Fruit fly (Drosophila melanogaster) whole organism, adult: ENCODE measurements around the gene bun.

Experiments
- CG11617 ChIP-seq: fragments of 200-800 bp; sonication (Bioruptor generic); optimal IDR thresholded peaks from 2 replicates; lab custom pipeline; 2017; ENCODE audit warnings: mild to moderate bottlenecking, missing biosample characterization, missing genetic modification reagents, missing genetic modification characterization
- CG12768 ChIP-seq: fragments of 200-800 bp; sonication (Bioruptor generic); optimal IDR thresholded peaks from 2 replicates; lab custom pipeline; 2017; ENCODE audit warnings: missing biosample characterization, missing genetic modification characterization, mild to moderate bottlenecking, moderate library complexity, missing genetic modification reagents
- CG14711 ChIP-seq: fragments of 200-800 bp; sonication (Bioruptor generic); optimal IDR thresholded peaks from 2 replicates; lab custom pipeline; 2018; ENCODE audit warnings: missing biosample characterization, mild to moderate bottlenecking, missing genetic modification characterization, moderate library complexity
- CG1620 ChIP-seq: fragments of 200-800 bp; sonication (Bioruptor generic); optimal IDR thresholded peaks from 2 replicates; lab custom pipeline; 2016; ENCODE audit warnings: missing biosample characterization, missing genetic modification characterization
- CG33017 ChIP-seq: fragments of 200-800 bp; sonication (Bioruptor generic); optimal IDR thresholded peaks from 2 replicates; lab custom pipeline; 2018; ENCODE audit warnings: missing biosample characterization, mild to moderate bottlenecking, missing genetic modification characterization, moderate library complexity
- CG5204 ChIP-seq: fragments of 200-800 bp; sonication (Bioruptor generic); optimal IDR thresholded peaks from 2 replicates; lab custom pipeline; 2016; ENCODE audit warnings: missing biosample characterization, missing genetic modification characterization
- CG7045 ChIP-seq: fragments of 200-800 bp; sonication (Bioruptor generic); optimal IDR thresholded peaks from 2 replicates; lab custom pipeline; 2017; ENCODE audit warnings: missing biosample characterization, mild to moderate bottlenecking, missing genetic modification characterization
- CG7101 ChIP-seq: fragments of 200-800 bp; sonication (Bioruptor generic); optimal IDR thresholded peaks from 2 replicates; lab custom pipeline; 2018; ENCODE audit warnings: missing biosample characterization, mild to moderate bottlenecking, missing genetic modification characterization, moderate library complexity
- Clk ChIP-seq: fragments of 200-800 bp; sonication (Bioruptor generic); optimal IDR thresholded peaks from 2 replicates; lab custom pipeline; 2017; ENCODE audit warnings: missing biosample characterization, missing genetic modification characterization
- Crg-1 ChIP-seq: fragments of 200-800 bp; sonication (Bioruptor generic); optimal IDR thresholded peaks from 2 replicates; lab custom pipeline; 2016; ENCODE audit warnings: missing biosample characterization, missing genetic modification characterization
- Hr96 ChIP-seq: fragments of 200-800 bp; sonication (Bioruptor generic); optimal IDR thresholded peaks from 2 replicates; lab custom pipeline; 2016; ENCODE audit warnings: missing biosample characterization, missing genetic modification characterization
- Mnt ChIP-seq: fragments of 200-800 bp; sonication (Bioruptor generic); optimal IDR thresholded peaks from 2 replicates; lab custom pipeline; 2016; ENCODE audit warnings: missing biosample characterization, mild to moderate bottlenecking, missing genetic modification characterization
- bab1 ChIP-seq: fragments of 200-800 bp; sonication (Bioruptor generic); optimal IDR thresholded peaks from 3 replicates; lab custom pipeline; 2019; ENCODE audit warnings: missing biosample characterization, mild to moderate bottlenecking, missing genetic modification characterization, moderate library complexity
- cic ChIP-seq: fragments of 200-800 bp; sonication (Bioruptor generic); optimal IDR thresholded peaks from 2 replicates; lab custom pipeline; 2017; ENCODE audit warnings: missing biosample characterization, mild to moderate bottlenecking, missing genetic modification characterization, moderate library complexity
- cnc ChIP-seq, 2 experiments: fragments of >200 bp; optimal IDR thresholded peaks; 2 replicates each; lab custom pipeline; 2017
- kay ChIP-seq: fragments of 200-800 bp; sonication (Bioruptor generic); peaks from one replicate; lab custom pipeline; 2016; ENCODE audit warnings: missing biosample characterization, missing genetic modification characterization, borderline replicate concordance
- ovo ChIP-seq: fragments of 200-800 bp; sonication (Bioruptor generic); optimal IDR thresholded peaks from 2 replicates; lab custom pipeline; 2016; ENCODE audit warnings: missing biosample characterization, missing genetic modification characterization
- pad ChIP-seq: fragments of 200-800 bp; sonication (Bioruptor generic); optimal IDR thresholded peaks from 3 replicates; lab custom pipeline; 2017; ENCODE audit warnings: missing biosample characterization, missing genetic modification characterization, mild to moderate bottlenecking, moderate library complexity, missing genetic modification reagents
- tj ChIP-seq: fragments of 200-800 bp; sonication (Bioruptor generic); optimal IDR thresholded peaks from 3 replicates; lab custom pipeline; 2017; ENCODE audit warnings: missing biosample characterization, mild to moderate bottlenecking, missing genetic modification characterization, moderate library complexity
- toe ChIP-seq: fragments of 200-800 bp; sonication (Bioruptor generic); optimal IDR thresholded peaks from 2 replicates; lab custom pipeline; 2016; ENCODE audit warnings: missing biosample characterization, missing genetic modification characterization

bun gene

DNA sequence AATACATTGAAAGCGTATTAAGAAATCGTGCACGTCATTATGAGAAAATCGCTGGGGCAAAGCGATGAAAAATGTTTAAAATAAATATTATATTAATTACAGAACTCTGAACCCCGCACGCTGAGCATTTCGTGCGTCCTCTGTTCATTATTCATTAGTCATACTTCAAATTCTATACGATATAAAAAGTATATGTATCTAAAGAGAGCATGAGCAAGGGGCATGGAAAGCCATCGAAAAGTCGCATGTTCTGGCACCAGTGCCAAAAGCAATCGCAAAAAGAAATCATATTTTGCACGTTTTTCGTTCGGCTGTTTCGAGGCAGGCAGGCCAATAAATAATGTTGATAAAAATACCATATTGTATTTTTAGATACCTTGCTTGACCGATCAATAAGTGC is 87.2 kb downstream of the bun start:
- TF ChIP-seq kay (GFP tag; lab: Kevin White, UChicago): peak; percentile 76
- no peak for TF ChIP-seq pad (GFP tag; lab: Kevin White, UChicago)

DNA sequence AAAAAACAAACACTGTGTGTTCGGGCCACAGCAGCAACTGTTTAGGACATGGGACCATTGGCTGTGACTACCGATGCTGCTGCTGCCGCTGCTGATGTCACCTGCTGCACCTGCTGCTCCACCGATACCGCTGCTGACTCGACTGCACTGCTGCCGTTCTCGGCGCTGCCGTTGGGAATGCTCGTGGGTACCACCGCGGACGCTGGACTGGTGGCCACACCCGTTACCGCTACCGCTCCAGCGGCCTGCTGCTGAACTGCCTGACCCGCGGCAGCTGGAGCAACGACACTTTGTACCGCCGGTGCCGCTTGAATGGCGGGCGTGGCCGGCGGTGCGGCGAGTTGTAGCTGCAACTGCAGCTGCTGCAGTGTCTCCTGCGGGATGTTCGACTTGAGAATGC is 88.7 kb downstream of the bun start:
- TF ChIP-seq Mnt (GFP tag; lab: Kevin White, UChicago): no peak
- no peak for TF ChIP-seq bab1 (GFP tag; lab: Kevin White, UChicago)
- no peak for TF ChIP-seq Hr96 (GFP tag; lab: Kevin White, UChicago)
- no peak for TF ChIP-seq cic
- TF ChIP-seq CG11617 (GFP tag; lab: Kevin White, UChicago): no peak
- no peak for TF ChIP-seq CG33017 (tag; lab: Kevin White, UChicago)
- TF ChIP-seq Clk (GFP tag; lab: Kevin White, UChicago): no peak
- no peak for TF ChIP-seq ovo (GFP tag; lab: Kevin White, UChicago)
- TF ChIP-seq CG1620 (GFP tag; lab: Kevin White, UChicago): no peak

DNA sequence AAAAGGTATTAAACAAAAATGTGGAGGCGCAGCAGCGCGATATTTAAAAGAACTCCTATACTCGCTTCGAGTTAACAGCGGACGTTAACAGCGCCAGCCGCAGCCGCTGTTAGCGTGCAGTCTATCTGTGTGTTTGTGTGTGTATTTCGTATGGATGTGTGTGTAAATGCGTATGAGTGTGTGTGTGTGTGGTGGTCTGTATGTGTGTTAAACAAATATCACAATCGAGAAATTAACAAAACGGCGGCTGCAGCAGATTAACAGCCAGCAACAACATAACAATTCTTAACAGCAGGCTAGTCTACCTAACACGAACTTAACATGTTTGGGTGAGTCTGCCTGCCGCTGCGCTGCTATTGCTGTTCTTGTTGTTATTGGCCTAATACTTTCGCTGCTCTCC is 89.2 kb downstream of the bun start:
- no peak for TF ChIP-seq Crg-1 (GFP tag; lab: Kevin White, UChicago)
- TF ChIP-seq CG11617 (GFP tag; lab: Kevin White, UChicago): no peak
- TF ChIP-seq kay (GFP tag; lab: Kevin White, UChicago): peak; percentile 13
- TF ChIP-seq CG33017 (tag; lab: Kevin White, UChicago): no peak
- no peak for TF ChIP-seq bab1 (GFP tag; lab: Kevin White, UChicago)
- peak; percentile 47 for TF ChIP-seq cic
- TF ChIP-seq toe: no peak
- TF ChIP-seq CG12768 (GFP tag; lab: Kevin White, UChicago): peak; percentile 53
- TF ChIP-seq Clk (GFP tag; lab: Kevin White, UChicago): no peak
- no peak for TF ChIP-seq Mnt (GFP tag; lab: Kevin White, UChicago)
- TF ChIP-seq cnc (optimal IDR thresholded peaks at IDR 0.05; lab: Kevin White, UChicago): no peak
- no peak for TF ChIP-seq ovo (GFP tag; lab: Kevin White, UChicago)
- TF ChIP-seq pad (GFP tag; lab: Kevin White, UChicago): no peak
- TF ChIP-seq CG1620 (GFP tag; lab: Kevin White, UChicago): no peak
- no peak for TF ChIP-seq CG7045 (GFP tag; lab: Kevin White, UChicago)
- peak; percentile 2 for TF ChIP-seq CG7101
- no peak for TF ChIP-seq CG5204 (GFP tag; lab: Kevin White, UChicago)
- TF ChIP-seq tj (GFP tag; lab: Kevin White, UChicago): no peak
- TF ChIP-seq Hr96 (GFP tag; lab: Kevin White, UChicago): no peak
- no peak for TF ChIP-seq CG14711 (tag; lab: Kevin White, UChicago)

DNA sequence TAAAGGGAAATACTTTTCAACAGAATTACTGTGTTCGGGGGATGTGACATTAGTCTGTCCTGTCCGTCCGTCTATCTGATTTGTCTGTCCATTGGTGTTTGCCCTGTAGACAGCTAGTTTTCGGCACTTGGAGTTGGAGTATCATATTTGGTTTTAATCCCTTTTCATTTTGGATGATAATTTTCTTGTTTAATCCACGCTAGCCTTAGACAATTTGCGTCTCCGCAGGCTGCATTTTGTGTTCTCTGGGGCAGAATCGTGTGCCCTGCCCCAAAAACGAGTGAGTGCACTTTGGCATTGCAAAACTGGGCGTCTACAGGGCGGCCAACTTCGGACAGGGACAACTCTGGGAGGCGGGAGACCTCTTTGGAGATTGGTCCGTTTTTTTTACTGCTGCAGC is 90.7 kb downstream of the bun start:
- TF ChIP-seq pad (GFP tag; lab: Kevin White, UChicago) (no peak), CG11617 (GFP tag; lab: Kevin White, UChicago) (no peak), Hr96 (GFP tag; lab: Kevin White, UChicago) (no peak)

DNA sequence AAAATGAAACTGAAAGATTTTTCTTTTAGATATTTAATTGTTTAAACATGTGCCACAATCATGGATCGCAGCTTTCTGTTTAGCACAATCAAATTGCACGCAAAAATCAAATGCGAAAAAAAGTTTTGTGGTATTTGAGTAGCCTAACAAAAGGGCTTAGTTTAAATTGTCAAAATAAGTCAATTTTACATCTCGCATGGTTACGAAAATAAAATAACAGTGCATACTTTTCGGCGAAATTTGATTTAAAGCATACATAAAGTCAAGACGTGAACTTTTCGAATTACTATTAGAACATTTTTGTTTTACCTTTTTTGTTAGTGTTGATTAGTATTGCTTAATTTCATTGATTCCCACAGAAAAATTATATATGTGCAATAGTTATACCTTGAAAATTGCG is 91.4 kb downstream of the bun start:
- TF ChIP-seq cic: peak; percentile 52
- no peak for TF ChIP-seq CG5204 (GFP tag; lab: Kevin White, UChicago)
- TF ChIP-seq bab1 (GFP tag; lab: Kevin White, UChicago): peak; percentile 16
- no peak for TF ChIP-seq kay (GFP tag; lab: Kevin White, UChicago)

DNA sequence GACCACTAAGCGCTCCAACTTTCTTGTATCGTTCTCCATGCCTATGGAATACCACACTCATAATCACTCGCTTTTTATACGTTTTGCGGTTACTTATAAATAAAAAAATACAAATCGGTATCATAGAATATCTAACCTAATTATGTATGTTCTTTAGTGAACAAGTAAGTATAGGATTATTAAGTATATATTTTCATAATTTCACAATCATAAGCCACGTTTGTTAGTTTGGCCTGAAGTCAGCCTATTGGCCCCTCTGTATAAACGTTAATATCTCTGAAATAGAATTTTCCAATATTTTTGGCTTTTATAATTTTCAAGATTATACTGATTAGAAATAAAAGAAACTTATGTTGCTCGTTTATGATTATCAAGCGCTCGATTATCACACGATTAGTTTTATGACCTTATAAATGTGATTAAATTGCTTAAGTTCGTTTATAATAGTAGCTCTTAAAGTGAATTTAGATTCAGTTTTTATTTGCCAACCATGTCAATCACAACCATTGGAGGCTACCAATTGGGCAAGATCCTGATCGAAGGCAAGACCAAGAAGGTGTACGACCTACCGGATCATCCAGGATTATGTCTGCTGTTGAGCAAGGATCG is 93.1 kb downstream of the bun start, which contains the start of gene CG5418:
Gene CG5418 (minus strand): TSS at position 51 of the 609 bp plus-strand sequence.
- no peak for TF ChIP-seq toe
- no peak for TF ChIP-seq pad (GFP tag; lab: Kevin White, UChicago)
- TF ChIP-seq CG7045 (GFP tag; lab: Kevin White, UChicago): no peak
- no peak for TF ChIP-seq Crg-1 (GFP tag; lab: Kevin White, UChicago)
- no peak for TF ChIP-seq bab1 (GFP tag; lab: Kevin White, UChicago)
- TF ChIP-seq Mnt (GFP tag; lab: Kevin White, UChicago): no peak
- TF ChIP-seq cnc (optimal IDR thresholded peaks at IDR 0.05; lab: Kevin White, UChicago): no peak
- TF ChIP-seq Clk (GFP tag; lab: Kevin White, UChicago): no peak
- TF ChIP-seq CG33017 (tag; lab: Kevin White, UChicago): no peak
- no peak for TF ChIP-seq CG7101
- TF ChIP-seq CG14711 (tag; lab: Kevin White, UChicago): no peak
- no peak for TF ChIP-seq Hr96 (GFP tag; lab: Kevin White, UChicago)
- TF ChIP-seq tj (GFP tag; lab: Kevin White, UChicago): no peak
- TF ChIP-seq CG1620 (GFP tag; lab: Kevin White, UChicago): no peak
- no peak for TF ChIP-seq kay (GFP tag; lab: Kevin White, UChicago)
- no peak for TF ChIP-seq ovo (GFP tag; lab: Kevin White, UChicago)

DNA sequence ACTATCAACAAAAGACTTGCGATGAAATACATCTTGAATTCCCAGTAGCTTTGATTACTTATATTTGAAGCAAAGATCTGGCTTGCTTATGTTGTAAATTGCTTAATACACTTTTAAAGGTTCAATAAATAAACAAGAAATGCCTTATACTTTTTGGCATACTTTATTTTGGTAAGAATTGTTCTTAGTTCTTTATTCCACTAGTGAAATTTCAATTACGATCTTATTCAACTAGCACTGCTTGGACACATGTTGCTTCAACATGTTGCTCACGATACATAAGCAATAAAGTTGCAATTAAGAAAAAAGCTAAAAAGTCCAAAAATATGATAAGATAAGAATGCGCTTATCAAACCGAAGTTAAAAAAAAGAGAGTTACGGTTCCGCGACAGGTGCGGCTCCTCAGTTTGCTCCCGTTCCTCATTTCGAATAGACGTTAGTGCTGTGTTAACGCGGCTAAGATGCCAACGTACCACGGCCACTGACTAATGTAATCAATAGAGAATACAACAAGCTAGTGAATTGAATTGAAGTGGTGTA is 98.3 kb downstream of the bun start, which contains the start of the genes CG5421 and Oatp33Eb:
Gene CG5421 (minus strand): TSS at position 51 of the 540 bp plus-strand sequence.
Gene Oatp33Eb (plus strand): TSS at position 403 of the 540 bp plus-strand sequence.
- TF ChIP-seq CG12768 (GFP tag; lab: Kevin White, UChicago) (peak; percentile 22), Hr96 (GFP tag; lab: Kevin White, UChicago) (no peak), CG5204 (GFP tag; lab: Kevin White, UChicago) (no peak), cic (peak; percentile 72), CG11617 (GFP tag; lab: Kevin White, UChicago) (peak; percentile 44), CG33017 (tag; lab: Kevin White, UChicago) (peak; percentile 73), tj (GFP tag; lab: Kevin White, UChicago) (no peak), Mnt (GFP tag; lab: Kevin White, UChicago) (peak; percentile 37), kay (GFP tag; lab: Kevin White, UChicago) (peak; percentile 5), CG7101 (no peak), CG1620 (GFP tag; lab: Kevin White, UChicago) (no peak)
